Worm (Caenorhabditis elegans) whole organism, L4 larva: ENCODE data around the gene T26C5.4.
A peak's percentile ranks its signal among the peaks of the same experiment; 100 is the strongest.

Experiments
- D1046.2 ChIP-seq: fragments of 200-800 bp; sonication (Bioruptor generic); IDR thresholded peaks from 2 replicates; pipeline ENCODE4 v1.3.6; 2022; ENCODE audit warnings: missing genetic modification characterization, missing compliant biosample characterization
- F10B5.3 ChIP-seq: sonication (generic microtip); optimal IDR thresholded peaks from 2 replicates; lab custom pipeline; 2016; ENCODE audit warnings: mild to moderate bottlenecking, missing genetic modification characterization, missing compliant biosample characterization
- F49E8.2 ChIP-seq: sonication (generic microtip); optimal IDR thresholded peaks from 2 replicates; lab custom pipeline; 2016; ENCODE audit warnings: missing compliant biosample characterization, mild to moderate bottlenecking, missing genetic modification characterization, borderline replicate concordance
- R02D3.7 ChIP-seq: fragments of 150-350 bp; sonication (generic microtip); optimal IDR thresholded peaks from 3 replicates; lab custom pipeline; 2014; ENCODE audit warnings: missing biosample characterization, missing genetic modification characterization
- Y105C5A.15 ChIP-seq: fragments of 200-800 bp; sonication (Bioruptor generic); IDR thresholded peaks from 2 replicates; pipeline ENCODE4 v1.3.6; 2022; ENCODE audit warnings: missing genetic modification characterization, missing compliant biosample characterization
- Y48G9A.11 ChIP-seq: fragments of 200-800 bp; sonication (Bioruptor generic); IDR thresholded peaks from 2 replicates; pipeline ENCODE4 v1.3.6; 2022; ENCODE audit warnings: missing genetic modification reagents, missing genetic modification characterization, missing compliant biosample characterization
- aha-1 ChIP-seq: fragments of 150-350 bp; peaks from one replicate; lab custom pipeline; 2014; ENCODE audit warnings: missing biosample characterization, missing genetic modification characterization
- ama-1 ChIP-seq: fragments of 150-350 bp; optimal IDR thresholded peaks from 2 replicates; lab custom pipeline; 2014; ENCODE audit warnings: inconsistent platforms, mixed read lengths
- attf-4 ChIP-seq: sonication (generic microtip); optimal IDR thresholded peaks from 3 replicates; lab custom pipeline; 2017; ENCODE audit warnings: missing biosample characterization, missing genetic modification characterization
- ceh-20 ChIP-seq: fragments of 200-800 bp; sonication (Bioruptor generic); IDR thresholded peaks from 2 replicates; pipeline ENCODE4 v1.3.6; 2022; ENCODE audit warnings: missing genetic modification reagents, missing genetic modification characterization, missing compliant biosample characterization
- ceh-62 ChIP-seq: sonication (generic microtip); optimal IDR thresholded peaks from 2 replicates; lab custom pipeline; 2017; ENCODE audit warnings: missing biosample characterization, missing genetic modification characterization
- ceh-82 ChIP-seq: sonication (generic microtip); optimal IDR thresholded peaks from 2 replicates; lab custom pipeline; 2017; ENCODE audit warnings: missing biosample characterization, missing genetic modification characterization
- cey-2 ChIP-seq: sonication (generic microtip); optimal IDR thresholded peaks from 3 replicates; lab custom pipeline; 2017; ENCODE audit warnings: missing genetic modification characterization, mild to moderate bottlenecking, missing compliant biosample characterization, antibody characterized with exemption, borderline replicate concordance; ENCODE audit not compliant: insufficient read depth
- ctbp-1 ChIP-seq: fragments of 200-800 bp; sonication (Bioruptor generic); IDR thresholded peaks from 2 replicates; pipeline ENCODE4 v1.3.6; 2022; ENCODE audit warnings: missing genetic modification reagents, missing genetic modification characterization, missing compliant biosample characterization
- daf-16 ChIP-seq, 3 experiments: sonication (generic microtip); optimal IDR thresholded peaks; 2 replicates each; lab custom pipeline; 2016 to 2017; ENCODE audit warnings: missing genetic modification characterization in 3 of 3, missing genetic modification reagents in 3 of 3, mild to moderate bottlenecking in 2 of 3, missing compliant biosample characterization in 2 of 3, missing biosample characterization in 1 of 3, moderate library complexity in 1 of 3
- daf-8 ChIP-seq: fragments of 200-800 bp; sonication (Bioruptor generic); IDR thresholded peaks from 2 replicates; pipeline ENCODE4 v1.3.6; 2022; ENCODE audit warnings: missing genetic modification characterization, missing compliant biosample characterization
- dpl-1 ChIP-seq: fragments of 150-350 bp; optimal IDR thresholded peaks from 2 replicates; lab custom pipeline; 2014; ENCODE audit warnings: missing biosample characterization, missing genetic modification reagents, missing genetic modification characterization
- dve-1 ChIP-seq: sonication (generic microtip); optimal IDR thresholded peaks from 2 replicates; lab custom pipeline; 2017; ENCODE audit warnings: antibody characterized with exemption, mild to moderate bottlenecking, missing genetic modification characterization, missing compliant biosample characterization; ENCODE audit not compliant: insufficient read depth
- egl-27 ChIP-seq: sonication (generic microtip); optimal IDR thresholded peaks from 3 replicates; lab custom pipeline; 2017; ENCODE audit warnings: missing biosample characterization, missing genetic modification reagents, missing genetic modification characterization
- fos-1 ChIP-seq: fragments of 150-350 bp; optimal IDR thresholded peaks from 2 replicates; lab custom pipeline; 2014; ENCODE audit warnings: missing biosample characterization, missing genetic modification characterization
- hlh-11 ChIP-seq: fragments of 200-800 bp; sonication (Bioruptor generic); optimal IDR thresholded peaks from 2 replicates; lab custom pipeline; 2018; ENCODE audit warnings: mild to moderate bottlenecking, missing genetic modification characterization, missing compliant biosample characterization
- lim-7 ChIP-seq: fragments of 200-800 bp; sonication (Bioruptor generic); IDR thresholded peaks from 2 replicates; pipeline ENCODE4 v1.3.6; 2022; ENCODE audit warnings: missing genetic modification characterization, missing compliant biosample characterization
- lin-1 ChIP-seq: fragments of 200-800 bp; sonication (Bioruptor generic); IDR thresholded peaks from 2 replicates; pipeline ENCODE4 v1.3.6; 2022; ENCODE audit warnings: missing genetic modification reagents, missing genetic modification characterization, missing compliant biosample characterization
- lin-29 ChIP-seq: fragments of 200-800 bp; sonication (Bioruptor generic); IDR thresholded peaks from 2 replicates; pipeline ENCODE4 v1.3.6; 2022; ENCODE audit warnings: missing genetic modification reagents, missing genetic modification characterization, missing compliant biosample characterization
- lir-3 ChIP-seq: sonication (generic microtip); optimal IDR thresholded peaks from 2 replicates; lab custom pipeline; 2016; ENCODE audit warnings: mild to moderate bottlenecking, missing genetic modification characterization, missing compliant biosample characterization
- lsy-2 ChIP-seq, 2 experiments: fragments of 150-350 bp in 1 of 2; sonication (generic microtip) in 1 of 2; optimal IDR thresholded peaks; 2 replicates each; lab custom pipeline; 2014 to 2017; ENCODE audit warnings: missing biosample characterization in 2 of 2, missing genetic modification characterization in 2 of 2
- madf-5 ChIP-seq, 2 experiments: fragments of 200-800 bp; sonication (Bioruptor generic); IDR thresholded peaks; 2 replicates each; pipeline ENCODE4 v1.3.6; 2022; ENCODE audit warnings: missing compliant biosample characterization in 2 of 2, missing genetic modification characterization in 2 of 2
- mes-2 ChIP-seq: sonication (generic microtip); optimal IDR thresholded peaks from 2 replicates; lab custom pipeline; 2016; ENCODE audit warnings: missing genotype, mild to moderate bottlenecking, missing genetic modification characterization, missing compliant biosample characterization; ENCODE audit not compliant: poor library complexity, severe bottlenecking
- nhr-102 ChIP-seq: sonication (generic microtip); optimal IDR thresholded peaks from 2 replicates; lab custom pipeline; 2016; ENCODE audit warnings: mild to moderate bottlenecking, missing genetic modification characterization, moderate library complexity, missing compliant biosample characterization
- nhr-25 ChIP-seq: sonication (generic microtip); optimal IDR thresholded peaks from 2 replicates; lab custom pipeline; 2017; ENCODE audit warnings: missing genetic modification characterization, mild to moderate bottlenecking, missing compliant biosample characterization, antibody characterized with exemption, moderate library complexity, borderline replicate concordance; ENCODE audit not compliant: insufficient read depth
- nhr-28 ChIP-seq: fragments of 150-350 bp; optimal IDR thresholded peaks from 2 replicates; lab custom pipeline; 2014; ENCODE audit warnings: missing biosample characterization, missing genetic modification characterization
- nhr-6 ChIP-seq: fragments of 150-350 bp; optimal IDR thresholded peaks from 2 replicates; lab custom pipeline; 2014; ENCODE audit warnings: missing biosample characterization, missing genetic modification characterization
- nhr-77 ChIP-seq: fragments of 150-350 bp; optimal IDR thresholded peaks from 2 replicates; lab custom pipeline; 2014; ENCODE audit warnings: missing biosample characterization, missing genetic modification characterization
- pha-4 ChIP-seq, 2 experiments: fragments of 150-350 bp in 1 of 2; fragments of 200-800 bp in 1 of 2; sonication (Bioruptor generic) in 1 of 2; IDR thresholded peaks in 1 of 2; optimal IDR thresholded peaks in 1 of 2; 2 replicates each; pipeline versions ENCODE4 v1.3.6 to Lab custom; 2014 to 2022; ENCODE audit warnings: missing genetic modification characterization in 2 of 2, missing genetic modification reagents in 2 of 2, missing biosample characterization in 1 of 2, missing compliant biosample characterization in 1 of 2
- php-3 ChIP-seq: fragments of 200-800 bp; sonication (Bioruptor generic); IDR thresholded peaks from 2 replicates; pipeline ENCODE4 v1.3.6; 2022; ENCODE audit warnings: missing genetic modification reagents, missing genetic modification characterization, missing compliant biosample characterization
- pqm-1 ChIP-seq: sonication (generic microtip); optimal IDR thresholded peaks from 2 replicates; lab custom pipeline; 2017; ENCODE audit warnings: missing biosample characterization, missing genetic modification characterization
- rbr-2 ChIP-seq: sonication (generic microtip); optimal IDR thresholded peaks from 2 replicates; lab custom pipeline; 2016; ENCODE audit warnings: missing genotype, missing genetic modification characterization, missing compliant biosample characterization
- set-16 ChIP-seq: fragments of 200-800 bp; sonication (Bioruptor generic); IDR thresholded peaks from 2 replicates; pipeline ENCODE4 v1.3.6; 2022; ENCODE audit warnings: missing genetic modification reagents, missing genetic modification characterization, missing compliant biosample characterization
- spr-1 ChIP-seq: sonication (generic microtip); optimal IDR thresholded peaks from 2 replicates; lab custom pipeline; 2016; ENCODE audit warnings: mild to moderate bottlenecking, missing genetic modification characterization, missing compliant biosample characterization
- tra-1 ChIP-seq: fragments of 200-800 bp; sonication (Bioruptor generic); IDR thresholded peaks from 2 replicates; pipeline ENCODE4 v1.3.6; 2022; ENCODE audit warnings: missing genetic modification reagents, missing genetic modification characterization, missing compliant biosample characterization
- unc-62 ChIP-seq, 3 experiments: fragments of 150-350 bp in 1 of 3; sonication (generic microtip); optimal IDR thresholded peaks in 2 of 3; peaks in 1 of 3; 1 replicate in 1 of 3; 2 replicates in 2 of 3; lab custom pipeline; 2014 to 2017; ENCODE audit warnings: missing biosample characterization in 3 of 3, missing genetic modification characterization in 3 of 3, missing genetic modification reagents in 3 of 3, missing genotype in 1 of 3
- vab-7 ChIP-seq: fragments of 200-800 bp; sonication (Bioruptor generic); IDR thresholded peaks from 2 replicates; pipeline ENCODE4 v1.3.6; 2022; ENCODE audit warnings: missing genetic modification reagents, missing genetic modification characterization, missing compliant biosample characterization
- ztf-11 ChIP-seq: fragments of 150-350 bp; optimal IDR thresholded peaks from 2 replicates; lab custom pipeline; 2014; ENCODE audit warnings: missing biosample characterization, missing genetic modification characterization
- ztf-7 ChIP-seq: fragments of 150-350 bp; optimal IDR thresholded peaks from 2 replicates; lab custom pipeline; 2014; ENCODE audit warnings: missing biosample characterization, missing genetic modification characterization

The T26C5.4 gene

DNA sequence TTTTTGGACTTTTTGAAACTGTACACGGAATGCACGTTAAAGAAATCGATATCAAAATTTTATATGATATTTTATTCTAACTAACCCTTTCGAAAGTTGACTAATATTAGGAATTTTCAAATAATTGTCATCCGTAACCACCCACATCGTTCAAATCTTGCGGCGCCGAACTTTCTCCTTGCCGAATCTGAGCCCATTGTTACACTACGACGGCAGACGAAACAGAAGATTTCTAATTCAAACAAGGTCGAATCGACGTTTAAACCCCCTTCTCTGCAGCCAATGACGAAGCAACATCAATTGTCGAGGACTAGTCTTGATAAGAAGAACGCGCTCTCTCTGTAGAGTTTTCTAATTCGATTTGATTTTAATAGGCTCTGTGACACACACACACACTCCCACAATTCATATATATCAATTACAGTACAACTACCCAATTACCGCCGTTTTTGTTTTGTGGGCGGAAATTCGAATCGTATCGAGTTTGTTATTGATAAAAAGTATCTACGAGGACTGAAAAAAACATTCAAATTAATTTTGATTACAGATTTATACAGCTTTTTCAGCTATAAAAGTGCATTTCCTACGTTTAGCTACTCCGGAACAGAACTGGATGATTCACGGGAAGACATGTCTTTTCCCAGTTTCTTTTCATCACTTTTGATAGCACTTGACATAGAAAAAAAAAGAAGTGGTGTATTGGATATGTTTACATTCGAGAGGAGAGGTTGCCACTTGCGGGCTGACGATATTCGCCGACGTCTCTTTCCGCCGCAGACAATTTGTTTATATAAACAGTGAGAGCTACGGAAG lies 34.2 kb upstream of the T26C5.4 start:
- no peak for TF ChIP-seq cey-2 (tag; lab: Kevin White, UChicago)
- peak in 1 of 2 experiments; percentile 52 for TF ChIP-seq lsy-2 (tag; optimal IDR thresholded peaks at IDR 0.05; lab: Kevin White, UChicago)
- TF ChIP-seq mes-2 (tag; lab: Kevin White, UChicago): peak; percentile 51
- peak; percentile 38 to 97 for TF ChIP-seq unc-62 (GFP tag; optimal IDR thresholded peaks at IDR 0.05 in 1 of 2; lab: Kevin White, UChicago)
- no peak for TF ChIP-seq unc-62 (tag; optimal IDR thresholded peaks at IDR 0.05; lab: Kevin White, UChicago)
- TF ChIP-seq daf-8 (GFP tag; lab: Robert Waterston, UW): no peak
- TF ChIP-seq pqm-1 (tag; lab: Kevin White, UChicago): peak; percentile 80
- no peak for TF ChIP-seq pha-4 (GFP tag; IDR thresholded peaks at IDR 0.05; lab: Robert Waterston, UW)
- peak; percentile 51 for TF ChIP-seq pha-4 (tag; optimal IDR thresholded peaks at IDR 0.05; lab: Kevin White, UChicago)
- TF ChIP-seq F49E8.2: no peak
- TF ChIP-seq php-3 (GFP tag; lab: Robert Waterston, UW): peak; percentile 33; the same call in 1 of the 2 replicates
- TF ChIP-seq R02D3.7: no peak
- TF ChIP-seq tra-1 (GFP tag; lab: Robert Waterston, UW): no peak
- peak; percentile 16 for TF ChIP-seq hlh-11 (tag; lab: Kevin White, UChicago)
- TF ChIP-seq set-16 (GFP tag; lab: Robert Waterston, UW): no peak
- TF ChIP-seq Y105C5A.15: no peak
- TF ChIP-seq aha-1 (tag; lab: Kevin White, UChicago): peak; percentile 76
- TF ChIP-seq ceh-20 (GFP tag; lab: Robert Waterston, UW): no peak
- TF ChIP-seq ztf-11 (tag; lab: Kevin White, UChicago): no peak
- no peak for TF ChIP-seq dve-1
- 0 out of 2 replicates have a peak, but pooled peaks have one; percentile 18 for TF ChIP-seq vab-7 (GFP tag; lab: Robert Waterston, UW)
- TF ChIP-seq ama-1 (lab: Kevin White, UChicago): peak; percentile 76
- TF ChIP-seq nhr-25 (tag; lab: Kevin White, UChicago): peak; percentile 24
- TF ChIP-seq lin-1 (GFP tag; lab: Robert Waterston, UW): peak; percentile 13; the same call in 1 of the 2 replicates
- no peak for TF ChIP-seq daf-16 (GFP tag; optimal IDR thresholded peaks at IDR 0.05; lab: Kevin White, UChicago)
- peak; percentile 46 for TF ChIP-seq daf-16 (tag; optimal IDR thresholded peaks at IDR 0.05; lab: Kevin White, UChicago)
- peak; percentile 66 for TF ChIP-seq nhr-28 (tag; lab: Kevin White, UChicago)
- TF ChIP-seq nhr-6: no peak
- TF ChIP-seq, all 104 proteins: peak for 14

DNA sequence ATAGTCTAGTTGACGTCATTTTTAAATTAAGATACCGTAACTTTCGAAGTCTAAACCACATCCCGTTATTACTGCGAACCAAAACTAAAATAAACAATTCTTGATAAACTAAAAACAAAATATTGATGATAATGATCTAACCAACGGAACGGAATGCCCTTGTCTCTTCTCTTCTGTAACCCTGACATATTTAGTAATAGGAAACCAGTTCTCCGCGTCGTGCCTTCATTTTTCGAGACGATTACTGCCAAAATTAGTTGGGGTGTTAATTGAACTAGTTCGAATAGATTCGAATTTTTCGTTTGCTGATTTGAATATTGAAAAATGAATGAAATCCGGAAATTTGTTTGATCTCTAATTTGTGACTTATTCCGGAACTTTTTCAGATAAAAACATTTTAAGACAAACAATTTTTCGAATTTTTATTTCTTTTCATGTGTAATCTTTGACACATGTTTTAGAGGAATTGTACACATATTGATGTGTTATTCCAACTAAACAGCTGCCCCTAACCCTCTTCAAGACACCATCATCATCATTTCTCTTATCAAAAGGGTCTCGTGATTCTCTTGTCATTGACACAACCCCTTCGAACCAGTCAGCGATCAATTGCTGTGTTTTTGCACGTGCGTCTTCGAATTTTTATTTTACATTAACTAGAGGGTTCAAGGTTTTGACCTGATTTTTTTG lies 33.5 kb upstream of the T26C5.4 start:
- TF ChIP-seq lin-1 (GFP tag; lab: Robert Waterston, UW) (peak; percentile 71), fos-1 (tag; lab: Kevin White, UChicago) (peak; percentile 33), attf-4 (no peak), mes-2 (tag; lab: Kevin White, UChicago) (peak; percentile 66), ctbp-1 (GFP tag; lab: Robert Waterston, UW) (no peak), egl-27 (tag; lab: Kevin White, UChicago) (no peak), madf-5 (GFP tag; IDR thresholded peaks at IDR 0.05; lab: Robert Waterston, UW) (no peak), set-16 (GFP tag; lab: Robert Waterston, UW) (no peak), ceh-62 (no peak), ceh-82 (tag; lab: Kevin White, UChicago) (no peak), nhr-77 (peak; percentile 95), lim-7 (GFP tag; lab: Robert Waterston, UW) (no peak), dpl-1 (GFP tag; lab: Kevin White, UChicago) (peak; percentile 16), nhr-25 (tag; lab: Kevin White, UChicago) (no peak), lin-29 (GFP tag; lab: Robert Waterston, UW) (no peak), hlh-11 (tag; lab: Kevin White, UChicago) (peak; percentile 97), D1046.2 (GFP tag; lab: Robert Waterston, UW) (no peak), F10B5.3 (no peak), F49E8.2 (no peak), ceh-20 (GFP tag; lab: Robert Waterston, UW) (peak; percentile 18; the same call in 1 of the 2 replicates), rbr-2 (tag; lab: Kevin White, UChicago) (no peak), nhr-102 (tag; lab: Kevin White, UChicago) (peak; percentile 78), lir-3 (no peak), spr-1 (tag; lab: Kevin White, UChicago) (no peak), Y48G9A.11 (GFP tag; lab: Robert Waterston, UW) (0 out of 2 replicates have a peak, but pooled peaks have one; percentile 25), ztf-7 (peak; percentile 14)
